Worm (Caenorhabditis elegans): ENCODE results near the gene panl-3.

panl-3 gene

ce11 chrIII:9849950-9850349 is 31.1 kb downstream of the panl-3 start (continued):
- TF ChIP-seq nhr-28 (tag; optimal IDR thresholded peaks at IDR 0.05), result peak; percentile 87
- no peak for TF ChIP-seq F26F4.8 (GFP tag; conservative IDR thresholded peaks at IDR 0.05)
- no peak for TF ChIP-seq duxl-1 (tag; optimal IDR thresholded peaks at IDR 0.05; ENCODE audit: poor library complexity)
- TF ChIP-seq lir-3 (tag; optimal IDR thresholded peaks at IDR 0.05), result no peak
- no peak for TF ChIP-seq ctbp-1 (GFP tag; IDR thresholded peaks at IDR 0.05)
- no peak for TF ChIP-seq lin-39 (tag; optimal IDR thresholded peaks at IDR 0.05)
- no peak for TF ChIP-seq set-16 (GFP tag; IDR thresholded peaks at IDR 0.05)
- TF ChIP-seq php-3 (GFP tag; IDR thresholded peaks at IDR 0.05), result peak; percentile 65
- TF ChIP-seq nhr-10 (tag; optimal IDR thresholded peaks at IDR 0.05), result no peak
- TF ChIP-seq nhr-76 (tag; optimal IDR thresholded peaks at IDR 0.05), result no peak
- TF ChIP-seq unc-130 (GFP tag; optimal IDR thresholded peaks at IDR 0.05), result no peak
- no peak for TF ChIP-seq jun-1 (tag; optimal IDR thresholded peaks at IDR 0.05)
- no peak for TF ChIP-seq lsy-2 (tag; optimal IDR thresholded peaks at IDR 0.05)
- no peak for TF ChIP-seq nhr-41 (GFP tag; IDR thresholded peaks at IDR 0.05)
- TF ChIP-seq saeg-2 (GFP tag; IDR thresholded peaks at IDR 0.05), result no peak
- peak; percentile 6 for TF ChIP-seq mep-1 (tag; optimal IDR thresholded peaks at IDR 0.05)
- TF ChIP-seq Y75B8A.6 (GFP tag; IDR thresholded peaks at IDR 0.05), result no peak
- TF ChIP-seq pqm-1 (tag; optimal IDR thresholded peaks at IDR 0.05), result peak; percentile 45
- no peak for TF ChIP-seq ceh-32 (tag; optimal IDR thresholded peaks at IDR 0.05; ENCODE audit: poor library complexity)
- 0 out of 2 replicates have a peak, but pooled peaks have one; percentile 43 for TF ChIP-seq tra-1 (GFP tag; IDR thresholded peaks at IDR 0.05)
- no peak for TF ChIP-seq attf-4 (tag; optimal IDR thresholded peaks at IDR 0.05)
- TF ChIP-seq Y105C5A.15 (GFP tag; IDR thresholded peaks at IDR 0.05), result no peak
- no peak for TF ChIP-seq mes-2 (tag; optimal IDR thresholded peaks at IDR 0.05; ENCODE audit: poor library complexity, severe bottlenecking)
- no peak for TF ChIP-seq daf-16 (GFP tag; optimal IDR thresholded peaks at IDR 0.05)
- peak; percentile 94 for TF ChIP-seq daf-16 (tag; optimal IDR thresholded peaks at IDR 0.05)
- TF ChIP-seq skn-1 (tag; optimal IDR thresholded peaks at IDR 0.05), result no peak
- TF ChIP-seq pha-4 (GFP tag; IDR thresholded peaks at IDR 0.05), result no peak
- TF ChIP-seq pha-4 (tag; optimal IDR thresholded peaks at IDR 0.05), result no peak
- TF ChIP-seq unc-62 (GFP tag; optimal IDR thresholded peaks at IDR 0.05 in 1 of 2), result peak in 1 of 2 experiments; percentile 73
- no peak for TF ChIP-seq unc-62 (tag; optimal IDR thresholded peaks at IDR 0.05)
- no peak for TF ChIP-seq spr-1 (tag; optimal IDR thresholded peaks at IDR 0.05)
- TF ChIP-seq T20F7.1 (GFP tag; optimal IDR thresholded peaks at IDR 0.05), result no peak
- TF ChIP-seq F37D6.2 (tag; optimal IDR thresholded peaks at IDR 0.05), result no peak
- no peak for TF ChIP-seq nhr-25 (tag; optimal IDR thresholded peaks at IDR 0.05; ENCODE audit: borderline replicate concordance, insufficient read depth)
- TF ChIP-seq nhr-48 (tag; optimal IDR thresholded peaks at IDR 0.05), result no peak
- no peak for TF ChIP-seq zfp-3 (GFP tag; conservative IDR thresholded peaks at IDR 0.05)
- peak in 1 of 2 experiments; percentile 54 for TF ChIP-seq mdl-1 (tag; optimal IDR thresholded peaks at IDR 0.05)
- TF ChIP-seq nhr-77 (tag; optimal IDR thresholded peaks at IDR 0.05), result peak; percentile 33
- peak; percentile 85 for TF ChIP-seq dve-1 (tag; optimal IDR thresholded peaks at IDR 0.05; ENCODE audit: insufficient read depth)
- TF ChIP-seq hlh-11 (tag; optimal IDR thresholded peaks at IDR 0.05), result peak; percentile 58
- TF ChIP-seq aly-2 (tag; optimal IDR thresholded peaks at IDR 0.05), result no peak
- no peak for TF ChIP-seq nhr-237 (tag; optimal IDR thresholded peaks at IDR 0.05)
- TF ChIP-seq mxl-3 (GFP tag; optimal IDR thresholded peaks at IDR 0.05), result peak; percentile 47
- TF ChIP-seq lin-1 (GFP tag; IDR thresholded peaks at IDR 0.05), result no peak
